Worm (Caenorhabditis elegans) whole organism, L4 larva: ENCODE results near the gene K08B12.1.

Experiments
- F26F4.8 ChIP-seq: fragments of 200-800 bp; sonication (Bioruptor generic); conservative IDR thresholded peaks from 2 replicates; pipeline ENCODE4 v1.3.6; 2022; ENCODE audit warnings: missing genetic modification characterization, missing compliant biosample characterization
- F37D6.2 ChIP-seq: sonication (generic microtip); optimal IDR thresholded peaks from 2 replicates; lab custom pipeline; 2016; ENCODE audit warnings: mild to moderate bottlenecking, missing genetic modification characterization, missing compliant biosample characterization
- R02D3.7 ChIP-seq: fragments of 150-350 bp; sonication (generic microtip); optimal IDR thresholded peaks from 3 replicates; lab custom pipeline; 2014; ENCODE audit warnings: missing biosample characterization, missing genetic modification characterization
- T20F7.1 ChIP-seq: fragments of 200-800 bp; sonication (Bioruptor generic); optimal IDR thresholded peaks from 2 replicates; lab custom pipeline; 2018; ENCODE audit warnings: mild to moderate bottlenecking, missing genetic modification characterization, missing compliant biosample characterization
- Y105C5A.15 ChIP-seq: fragments of 200-800 bp; sonication (Bioruptor generic); IDR thresholded peaks from 2 replicates; pipeline ENCODE4 v1.3.6; 2022; ENCODE audit warnings: missing genetic modification characterization, missing compliant biosample characterization
- Y5F2A.4 ChIP-seq: fragments of 200-800 bp; sonication (Bioruptor generic); optimal IDR thresholded peaks from 2 replicates; lab custom pipeline; 2018; ENCODE audit warnings: mild to moderate bottlenecking, missing genetic modification characterization, missing compliant biosample characterization
- aha-1 ChIP-seq: fragments of 150-350 bp; peaks from one replicate; lab custom pipeline; 2014; ENCODE audit warnings: missing biosample characterization, missing genetic modification characterization
- aly-2 ChIP-seq: sonication (generic microtip); optimal IDR thresholded peaks from 2 replicates; lab custom pipeline; 2018; ENCODE audit warnings: missing biosample characterization, missing genetic modification characterization
- ama-1 ChIP-seq: fragments of 150-350 bp; optimal IDR thresholded peaks from 2 replicates; lab custom pipeline; 2014; ENCODE audit warnings: inconsistent platforms, mixed read lengths
- attf-4 ChIP-seq: sonication (generic microtip); optimal IDR thresholded peaks from 3 replicates; lab custom pipeline; 2017; ENCODE audit warnings: missing biosample characterization, missing genetic modification characterization
- ceh-20 ChIP-seq: fragments of 200-800 bp; sonication (Bioruptor generic); IDR thresholded peaks from 2 replicates; pipeline ENCODE4 v1.3.6; 2022; ENCODE audit warnings: missing genetic modification reagents, missing genetic modification characterization, missing compliant biosample characterization
- ceh-44 ChIP-seq: fragments of 200-800 bp; sonication (Bioruptor generic); IDR thresholded peaks from 2 replicates; pipeline ENCODE4 v1.3.6; 2022; ENCODE audit warnings: missing genetic modification reagents, missing genetic modification characterization, missing compliant biosample characterization
- ceh-62 ChIP-seq: sonication (generic microtip); optimal IDR thresholded peaks from 2 replicates; lab custom pipeline; 2017; ENCODE audit warnings: missing biosample characterization, missing genetic modification characterization
- ceh-82 ChIP-seq: sonication (generic microtip); optimal IDR thresholded peaks from 2 replicates; lab custom pipeline; 2017; ENCODE audit warnings: missing biosample characterization, missing genetic modification characterization
- ces-1 ChIP-seq: fragments of 150-350 bp; sonication (generic microtip); optimal IDR thresholded peaks from 4 replicates; lab custom pipeline; 2014; ENCODE audit warnings: missing biosample characterization, missing genetic modification reagents, missing genetic modification characterization
- daf-16 ChIP-seq, 3 experiments: sonication (generic microtip); optimal IDR thresholded peaks; 2 replicates each; lab custom pipeline; 2016 to 2017; ENCODE audit warnings: missing genetic modification characterization in 3 of 3, missing genetic modification reagents in 3 of 3, mild to moderate bottlenecking in 2 of 3, missing compliant biosample characterization in 2 of 3, missing biosample characterization in 1 of 3, moderate library complexity in 1 of 3
- daf-19 ChIP-seq: fragments of 200-800 bp; sonication (Bioruptor generic); conservative IDR thresholded peaks from 2 replicates; pipeline ENCODE4 v1.3.6; 2022; ENCODE audit warnings: missing genetic modification characterization, missing compliant biosample characterization
- daf-8 ChIP-seq: fragments of 200-800 bp; sonication (Bioruptor generic); IDR thresholded peaks from 2 replicates; pipeline ENCODE4 v1.3.6; 2022; ENCODE audit warnings: missing genetic modification characterization, missing compliant biosample characterization
- dmd-6 ChIP-seq: fragments of 200-800 bp; sonication (Bioruptor generic); IDR thresholded peaks from 2 replicates; pipeline ENCODE4 v1.3.6; 2022; ENCODE audit warnings: missing genetic modification reagents, missing genetic modification characterization, missing compliant biosample characterization
- dpl-1 ChIP-seq: fragments of 150-350 bp; optimal IDR thresholded peaks from 2 replicates; lab custom pipeline; 2014; ENCODE audit warnings: missing biosample characterization, missing genetic modification reagents, missing genetic modification characterization
- dve-1 ChIP-seq: sonication (generic microtip); optimal IDR thresholded peaks from 2 replicates; lab custom pipeline; 2017; ENCODE audit warnings: antibody characterized with exemption, mild to moderate bottlenecking, missing genetic modification characterization, missing compliant biosample characterization; ENCODE audit not compliant: insufficient read depth
- egl-27 ChIP-seq: sonication (generic microtip); optimal IDR thresholded peaks from 3 replicates; lab custom pipeline; 2017; ENCODE audit warnings: missing biosample characterization, missing genetic modification reagents, missing genetic modification characterization
- fos-1 ChIP-seq: fragments of 150-350 bp; optimal IDR thresholded peaks from 2 replicates; lab custom pipeline; 2014; ENCODE audit warnings: missing biosample characterization, missing genetic modification characterization
- hlh-11 ChIP-seq: fragments of 200-800 bp; sonication (Bioruptor generic); optimal IDR thresholded peaks from 2 replicates; lab custom pipeline; 2018; ENCODE audit warnings: mild to moderate bottlenecking, missing genetic modification characterization, missing compliant biosample characterization
- lin-1 ChIP-seq: fragments of 200-800 bp; sonication (Bioruptor generic); IDR thresholded peaks from 2 replicates; pipeline ENCODE4 v1.3.6; 2022; ENCODE audit warnings: missing genetic modification reagents, missing genetic modification characterization, missing compliant biosample characterization
- lin-13 ChIP-seq: fragments of 150-350 bp; optimal IDR thresholded peaks from 2 replicates; lab custom pipeline; 2014; ENCODE audit warnings: missing biosample characterization, missing genetic modification reagents, missing genetic modification characterization
- lin-15B ChIP-seq: fragments of 150-350 bp; sonication (generic microtip); optimal IDR thresholded peaks from 3 replicates; lab custom pipeline; 2014; ENCODE audit warnings: missing biosample characterization, missing genetic modification characterization
- lin-29 ChIP-seq: fragments of 200-800 bp; sonication (Bioruptor generic); IDR thresholded peaks from 2 replicates; pipeline ENCODE4 v1.3.6; 2022; ENCODE audit warnings: missing genetic modification reagents, missing genetic modification characterization, missing compliant biosample characterization
- lir-3 ChIP-seq: sonication (generic microtip); optimal IDR thresholded peaks from 2 replicates; lab custom pipeline; 2016; ENCODE audit warnings: mild to moderate bottlenecking, missing genetic modification characterization, missing compliant biosample characterization
- mdl-1 ChIP-seq, 2 experiments: fragments of 150-350 bp in 1 of 2; sonication (generic microtip) in 1 of 2; optimal IDR thresholded peaks; 2 replicates each; lab custom pipeline; 2014 to 2017; ENCODE audit warnings: missing biosample characterization in 2 of 2, missing genetic modification characterization in 2 of 2
- mep-1 ChIP-seq: fragments of 150-350 bp; sonication (generic microtip); optimal IDR thresholded peaks from 3 replicates; lab custom pipeline; 2014; ENCODE audit warnings: missing biosample characterization, missing genetic modification characterization
- mes-2 ChIP-seq: sonication (generic microtip); optimal IDR thresholded peaks from 2 replicates; lab custom pipeline; 2016; ENCODE audit warnings: missing genotype, mild to moderate bottlenecking, missing genetic modification characterization, missing compliant biosample characterization; ENCODE audit not compliant: poor library complexity, severe bottlenecking
- mxl-3 ChIP-seq: fragments of 200-800 bp; sonication (Bioruptor generic); optimal IDR thresholded peaks from 2 replicates; lab custom pipeline; 2018; ENCODE audit warnings: mild to moderate bottlenecking, missing genetic modification characterization, missing compliant biosample characterization
- nhr-10 ChIP-seq: fragments of 150-350 bp; optimal IDR thresholded peaks from 2 replicates; lab custom pipeline; 2014; ENCODE audit warnings: missing biosample characterization, missing genetic modification characterization
- nhr-237 ChIP-seq: sonication (generic microtip); optimal IDR thresholded peaks from 2 replicates; lab custom pipeline; 2017; ENCODE audit warnings: missing biosample characterization, missing genetic modification characterization
- nhr-25 ChIP-seq: sonication (generic microtip); optimal IDR thresholded peaks from 2 replicates; lab custom pipeline; 2017; ENCODE audit warnings: missing genetic modification characterization, mild to moderate bottlenecking, missing compliant biosample characterization, antibody characterized with exemption, moderate library complexity, borderline replicate concordance; ENCODE audit not compliant: insufficient read depth
- nhr-48 ChIP-seq: sonication (generic microtip); optimal IDR thresholded peaks from 2 replicates; lab custom pipeline; 2016; ENCODE audit warnings: mild to moderate bottlenecking, missing genetic modification characterization, missing compliant biosample characterization
- nhr-6 ChIP-seq: fragments of 150-350 bp; optimal IDR thresholded peaks from 2 replicates; lab custom pipeline; 2014; ENCODE audit warnings: missing biosample characterization, missing genetic modification characterization
- nhr-76 ChIP-seq: fragments of 150-350 bp; optimal IDR thresholded peaks from 2 replicates; lab custom pipeline; 2014; ENCODE audit warnings: missing biosample characterization, missing genetic modification characterization
- sdz-12 ChIP-seq: fragments of 200-800 bp; sonication (Bioruptor generic); optimal IDR thresholded peaks from 2 replicates; lab custom pipeline; 2018; ENCODE audit warnings: mild to moderate bottlenecking, missing genetic modification characterization, missing compliant biosample characterization
- set-16 ChIP-seq: fragments of 200-800 bp; sonication (Bioruptor generic); IDR thresholded peaks from 2 replicates; pipeline ENCODE4 v1.3.6; 2022; ENCODE audit warnings: missing genetic modification reagents, missing genetic modification characterization, missing compliant biosample characterization
- skn-1 ChIP-seq: fragments of 150-350 bp; optimal IDR thresholded peaks from 2 replicates; lab custom pipeline; 2014; ENCODE audit warnings: missing biosample characterization, missing genetic modification characterization
- spr-3 ChIP-seq: fragments of 200-800 bp; sonication (Bioruptor generic); optimal IDR thresholded peaks from 2 replicates; lab custom pipeline; 2018; ENCODE audit warnings: mild to moderate bottlenecking, missing genetic modification characterization, missing compliant biosample characterization
- vab-7 ChIP-seq: fragments of 200-800 bp; sonication (Bioruptor generic); IDR thresholded peaks from 2 replicates; pipeline ENCODE4 v1.3.6; 2022; ENCODE audit warnings: missing genetic modification reagents, missing genetic modification characterization, missing compliant biosample characterization
- zag-1 ChIP-seq: fragments of 150-350 bp; optimal IDR thresholded peaks from 2 replicates; lab custom pipeline; 2014; ENCODE audit warnings: missing biosample characterization, missing genetic modification characterization
- zfp-2 ChIP-seq: sonication (generic microtip); optimal IDR thresholded peaks from 2 replicates; lab custom pipeline; 2016; ENCODE audit warnings: mild to moderate bottlenecking, missing genetic modification characterization, missing compliant biosample characterization
- zip-11 ChIP-seq: fragments of 200-800 bp; sonication (Bioruptor generic); IDR thresholded peaks from 2 replicates; pipeline ENCODE4 v1.3.6; 2022; ENCODE audit warnings: missing genetic modification characterization, missing compliant biosample characterization
- zip-2 ChIP-seq: fragments of 150-350 bp; optimal IDR thresholded peaks from 2 replicates; lab custom pipeline; 2014; ENCODE audit warnings: missing biosample characterization, missing genetic modification characterization
- ztf-7 ChIP-seq: fragments of 150-350 bp; optimal IDR thresholded peaks from 2 replicates; lab custom pipeline; 2014; ENCODE audit warnings: missing biosample characterization, missing genetic modification characterization

K08B12.1 gene

DNA sequence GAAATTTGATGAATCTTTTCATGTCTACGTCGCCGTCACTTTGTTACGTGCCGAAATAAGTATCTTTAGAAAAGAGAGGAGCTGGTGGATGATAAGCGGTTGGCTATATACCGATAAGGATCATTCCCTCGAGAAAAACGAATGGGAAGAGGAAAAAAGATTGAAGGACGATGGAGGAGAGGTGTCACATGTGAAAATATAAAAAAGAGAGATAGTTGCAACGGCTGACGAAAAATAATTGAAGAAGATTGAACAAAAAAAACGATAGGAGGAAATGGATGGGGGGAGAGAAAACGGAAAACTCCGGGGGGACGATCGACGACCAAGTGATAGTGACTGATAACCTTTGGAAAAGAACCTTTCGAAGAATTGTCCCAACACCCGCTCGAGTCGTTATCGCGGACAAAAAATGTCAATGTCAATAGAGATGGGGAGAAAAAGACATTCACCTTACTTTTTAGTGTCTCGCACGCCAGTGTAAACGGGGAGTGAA lies 29.7 kb upstream of the K08B12.1 start (continued):
- TF ChIP-seq dve-1 (tag; lab: Kevin White, UChicago) (peak; percentile 96), egl-27 (tag; lab: Kevin White, UChicago) (no peak), mxl-3 (GFP tag; lab: Kevin White, UChicago) (peak; percentile 65), skn-1 (tag; lab: Kevin White, UChicago) (no peak), aly-2 (no peak), zag-1 (tag; lab: Kevin White, UChicago) (no peak), mdl-1 (tag; optimal IDR thresholded peaks at IDR 0.05; lab: Kevin White, UChicago) (peak; percentile 36 to 93), sdz-12 (GFP tag; lab: Kevin White, UChicago) (no peak), attf-4 (tag; lab: Kevin White, UChicago) (no peak), nhr-25 (tag; lab: Kevin White, UChicago) (peak; percentile 79), fos-1 (tag; lab: Kevin White, UChicago) (no peak)

DNA sequence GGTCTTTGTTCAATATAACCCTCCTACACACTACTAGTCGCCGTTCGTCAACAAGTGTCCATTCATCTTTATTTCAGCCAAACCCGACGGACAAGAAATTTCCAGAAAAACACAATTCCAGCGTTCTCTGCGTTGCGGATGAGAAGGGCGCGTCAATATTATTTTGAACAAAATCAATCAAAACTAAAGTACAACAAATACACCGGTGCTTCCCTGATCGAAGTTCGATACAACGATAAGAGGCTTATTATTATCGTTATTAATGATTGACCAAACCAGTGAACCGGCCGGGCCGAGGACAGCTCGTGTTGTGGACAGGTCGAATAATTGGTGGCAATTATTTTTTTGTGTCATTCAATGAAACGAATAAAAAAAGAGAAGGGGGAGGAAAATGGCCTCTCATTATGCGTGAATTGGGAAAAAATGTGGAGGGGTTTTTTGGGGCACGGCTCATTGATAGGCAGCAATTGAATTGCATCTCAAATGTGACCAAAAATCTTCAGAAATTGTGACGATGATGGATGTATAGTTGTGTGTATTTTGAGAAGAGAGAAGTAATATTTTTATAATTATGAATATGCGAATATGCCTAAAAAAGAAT lies 28.4 kb upstream of the K08B12.1 start:
- TF ChIP-seq nhr-76 (tag; lab: Kevin White, UChicago), result no peak
- TF ChIP-seq ceh-20 (GFP tag; lab: Robert Waterston, UW), result no peak
- TF ChIP-seq daf-19 (GFP tag; lab: Robert Waterston, UW), result no peak
- TF ChIP-seq nhr-6 (tag; lab: Kevin White, UChicago), result no peak
- TF ChIP-seq ztf-7 (tag; lab: Kevin White, UChicago), result no peak
- no peak for TF ChIP-seq ces-1 (GFP tag; lab: Kevin White, UChicago)
- TF ChIP-seq Y105C5A.15 (GFP tag; lab: Robert Waterston, UW), result no peak
- no peak for TF ChIP-seq dpl-1 (GFP tag; lab: Kevin White, UChicago)
- TF ChIP-seq zip-11 (GFP tag; lab: Robert Waterston, UW), result no peak
- no peak for TF ChIP-seq lin-15B (tag; lab: Kevin White, UChicago)
- no peak for TF ChIP-seq F37D6.2 (tag; lab: Kevin White, UChicago)
- TF ChIP-seq dve-1 (tag; lab: Kevin White, UChicago), result peak; percentile 73
- no peak for TF ChIP-seq lin-1 (GFP tag; lab: Robert Waterston, UW)
- TF ChIP-seq ceh-82, result no peak
- TF ChIP-seq zip-2, result no peak
- no peak for TF ChIP-seq vab-7 (GFP tag; lab: Robert Waterston, UW)
- TF ChIP-seq aha-1 (tag; lab: Kevin White, UChicago), result no peak
- no peak for TF ChIP-seq spr-3 (GFP tag; lab: Kevin White, UChicago)
- no peak for TF ChIP-seq daf-8 (GFP tag; lab: Robert Waterston, UW)
- TF ChIP-seq daf-16 (GFP tag; optimal IDR thresholded peaks at IDR 0.05; lab: Kevin White, UChicago), result no peak
- peak; percentile 89 for TF ChIP-seq daf-16 (tag; optimal IDR thresholded peaks at IDR 0.05; lab: Kevin White, UChicago)
- TF ChIP-seq lin-29 (GFP tag; lab: Robert Waterston, UW), result no peak
- no peak for TF ChIP-seq lir-3 (tag; lab: Kevin White, UChicago)
- no peak for TF ChIP-seq lin-13 (GFP tag; lab: Kevin White, UChicago)
- TF ChIP-seq nhr-237 (tag; lab: Kevin White, UChicago), result no peak
- peak; percentile 74 for TF ChIP-seq hlh-11 (tag; lab: Kevin White, UChicago)
- no peak for TF ChIP-seq Y5F2A.4 (GFP tag; lab: Kevin White, UChicago)
- no peak for TF ChIP-seq R02D3.7 (tag; lab: Kevin White, UChicago)
- TF ChIP-seq nhr-10, result no peak
- peak; percentile 73 for TF ChIP-seq dmd-6
- peak; percentile 30 for TF ChIP-seq mes-2 (tag; lab: Kevin White, UChicago)
- TF ChIP-seq ceh-44 (GFP tag; lab: Robert Waterston, UW), result no peak
- TF ChIP-seq ama-1 (lab: Kevin White, UChicago), result no peak
- peak; percentile 2 for TF ChIP-seq mxl-3 (GFP tag; lab: Kevin White, UChicago)
- no peak for TF ChIP-seq F26F4.8
- no peak for TF ChIP-seq set-16 (GFP tag; lab: Robert Waterston, UW)
- no peak for TF ChIP-seq egl-27 (tag; lab: Kevin White, UChicago)
- TF ChIP-seq zfp-2 (tag; lab: Kevin White, UChicago), result no peak
- TF ChIP-seq ceh-62 (tag; lab: Kevin White, UChicago), result no peak
- TF ChIP-seq mep-1 (tag; lab: Kevin White, UChicago), result no peak
- TF ChIP-seq T20F7.1 (GFP tag; lab: Kevin White, UChicago), result no peak
- TF ChIP-seq nhr-48 (tag; lab: Kevin White, UChicago), result peak; percentile 62
